Fruit fly (Drosophila melanogaster) whole organism, embryonic: ENCODE measurements around the gene CG1575.

ENCODE experiments used
- Ada2b ChIP-seq: fragments of 200-800 bp; sonication (Bioruptor generic); IDR thresholded peaks from 2 replicates; pipeline ENCODE4 v1.3.6; 2022; ENCODE audit warnings: missing biosample characterization, missing genetic modification characterization
- CG10431 ChIP-seq: fragments of 200-800 bp; sonication (Bioruptor generic); optimal IDR thresholded peaks from 3 replicates; lab custom pipeline; 2018; ENCODE audit warnings: missing biosample characterization, mild to moderate bottlenecking, missing genetic modification characterization
- CG10462 ChIP-seq: fragments of 200-800 bp; sonication (Bioruptor generic); optimal IDR thresholded peaks from 2 replicates; lab custom pipeline; 2016; ENCODE audit warnings: missing biosample characterization, missing genetic modification characterization
- CG11504 ChIP-seq: fragments of 200-800 bp; sonication (Bioruptor generic); optimal IDR thresholded peaks from 3 replicates; lab custom pipeline; 2019; ENCODE audit warnings: missing biosample characterization, mild to moderate bottlenecking, missing genetic modification characterization, moderate library complexity
- CG14667 ChIP-seq: fragments of 200-800 bp; sonication (Bioruptor generic); IDR thresholded peaks from 2 replicates; pipeline ENCODE4 v1.3.6; 2022; ENCODE audit warnings: missing biosample characterization, missing genetic modification characterization
- CG15514 ChIP-seq: fragments of 200-800 bp; sonication (Bioruptor generic); optimal IDR thresholded peaks from 3 replicates; lab custom pipeline; 2017; ENCODE audit warnings: missing biosample characterization, missing genetic modification characterization, mild to moderate bottlenecking, moderate library complexity, missing genetic modification reagents
- CG17359 ChIP-seq: fragments of 200-800 bp; sonication (Bioruptor generic); optimal IDR thresholded peaks from 3 replicates; lab custom pipeline; 2018; ENCODE audit warnings: missing biosample characterization, mild to moderate bottlenecking, missing genetic modification characterization, moderate library complexity
- CG17912 ChIP-seq: fragments of 200-800 bp; sonication (Bioruptor generic); optimal IDR thresholded peaks from 2 replicates; lab custom pipeline; 2018; ENCODE audit warnings: missing biosample characterization, mild to moderate bottlenecking, missing genetic modification characterization
- CG18011 ChIP-seq: fragments of 200-800 bp; sonication (Bioruptor generic); optimal IDR thresholded peaks from 2 replicates; lab custom pipeline; 2017; ENCODE audit warnings: missing biosample characterization, missing genetic modification characterization, mild to moderate bottlenecking, moderate library complexity, missing genotype
- CG18599 ChIP-seq: fragments of 200-800 bp; sonication (Bioruptor generic); optimal IDR thresholded peaks from 3 replicates; lab custom pipeline; 2017; ENCODE audit warnings: missing biosample characterization, missing genetic modification characterization, mild to moderate bottlenecking, moderate library complexity, missing genetic modification reagents
- CG2199 ChIP-seq: fragments of 200-800 bp; sonication (Bioruptor generic); IDR thresholded peaks from 3 replicates; pipeline ENCODE4 v1.3.6; 2022; ENCODE audit warnings: missing biosample characterization, missing genetic modification characterization
- CG2712 ChIP-seq: fragments of 200-800 bp; optimal IDR thresholded peaks from 3 replicates; lab custom pipeline; 2019; ENCODE audit warnings: missing biosample characterization, mild to moderate bottlenecking, missing genetic modification characterization, moderate library complexity
- CG31365 ChIP-seq: fragments of 200-800 bp; sonication (Bioruptor generic); optimal IDR thresholded peaks from 2 replicates; lab custom pipeline; 2018; ENCODE audit warnings: missing biosample characterization, mild to moderate bottlenecking, missing genetic modification characterization
- CG31388 ChIP-seq: fragments of 200-800 bp; sonication (Bioruptor generic); optimal IDR thresholded peaks from 2 replicates; lab custom pipeline; 2016; ENCODE audit warnings: missing biosample characterization, missing genetic modification characterization
- CG32532 ChIP-seq: fragments of 200-800 bp; sonication (Bioruptor generic); IDR thresholded peaks from 2 replicates; pipeline ENCODE4 v1.3.6; 2022; ENCODE audit warnings: missing biosample characterization, missing genetic modification characterization
- CG32772 ChIP-seq: fragments of 200-800 bp; sonication (Bioruptor generic); IDR thresholded peaks from 2 replicates; pipeline ENCODE4 v1.3.6; 2022; ENCODE audit warnings: missing biosample characterization, missing genetic modification characterization
- CG7786 ChIP-seq: fragments of 200-800 bp; sonication (Bioruptor generic); optimal IDR thresholded peaks from 2 replicates; lab custom pipeline; 2016; ENCODE audit warnings: missing biosample characterization, missing genetic modification characterization
- CG7839 ChIP-seq: fragments of 200-800 bp; sonication (Bioruptor generic); optimal IDR thresholded peaks from 3 replicates; lab custom pipeline; 2018; ENCODE audit warnings: missing biosample characterization, mild to moderate bottlenecking, missing genetic modification characterization, moderate library complexity
- CG8944 ChIP-seq: fragments of 200-800 bp; sonication (Bioruptor generic); optimal IDR thresholded peaks from 3 replicates; lab custom pipeline; 2016; ENCODE audit warnings: missing biosample characterization, missing genetic modification characterization
- CG9215 ChIP-seq: fragments of 200-800 bp; sonication (Bioruptor generic); IDR thresholded peaks from 2 replicates; pipeline ENCODE4 v1.3.6; 2022; ENCODE audit warnings: missing biosample characterization, missing genetic modification characterization
- Dad ChIP-seq: fragments of 200-800 bp; sonication (Bioruptor generic); optimal IDR thresholded peaks from 3 replicates; lab custom pipeline; 2016; ENCODE audit warnings: missing biosample characterization, missing genetic modification characterization
- E2f1 ChIP-seq: fragments of 200-800 bp; sonication (Bioruptor generic); IDR thresholded peaks from 2 replicates; pipeline ENCODE4 v1.3.6; 2022; ENCODE audit warnings: missing biosample characterization, missing genetic modification characterization
- Ets65A ChIP-seq: fragments of 200-800 bp; sonication (Bioruptor generic); peaks from one replicate; lab custom pipeline; 2016; ENCODE audit warnings: missing biosample characterization, missing genetic modification characterization
- Fer2 ChIP-seq: fragments of 200-800 bp; sonication (Bioruptor generic); optimal IDR thresholded peaks from 2 replicates; lab custom pipeline; 2018; ENCODE audit warnings: missing biosample characterization, mild to moderate bottlenecking, missing genetic modification characterization, moderate library complexity
- H2.0 ChIP-seq: fragments of 200-800 bp; sonication (Bioruptor generic); IDR thresholded peaks from 2 replicates; pipeline ENCODE4 v1.3.6; 2022; ENCODE audit warnings: missing biosample characterization, missing genetic modification characterization
- MTF-1 ChIP-seq: fragments of 200-800 bp; sonication (Bioruptor generic); optimal IDR thresholded peaks from 2 replicates; lab custom pipeline; 2018; ENCODE audit warnings: missing biosample characterization, mild to moderate bottlenecking, missing genetic modification characterization, borderline replicate concordance
- Max ChIP-seq: fragments of 200-800 bp; sonication (Bioruptor generic); optimal IDR thresholded peaks from 2 replicates; lab custom pipeline; 2016; ENCODE audit warnings: missing biosample characterization, mild to moderate bottlenecking, missing genetic modification characterization
- Meics ChIP-seq: fragments of 200-800 bp; sonication (Bioruptor generic); optimal IDR thresholded peaks from 2 replicates; lab custom pipeline; 2017; ENCODE audit warnings: missing biosample characterization, mild to moderate bottlenecking, missing genetic modification characterization
- Ptx1 ChIP-seq: fragments of 200-800 bp; sonication (Bioruptor generic); IDR thresholded peaks from 2 replicates; pipeline ENCODE4 v1.3.6; 2022; ENCODE audit warnings: missing biosample characterization, missing genetic modification characterization
- Tbp ChIP-seq: fragments of >200 bp; optimal IDR thresholded peaks from 2 replicates; lab custom pipeline; 2018; ENCODE audit warnings: missing biosample characterization, missing genetic modification characterization
- az2 ChIP-seq: fragments of 200-800 bp; sonication (Bioruptor generic); optimal IDR thresholded peaks from 3 replicates; lab custom pipeline; 2016; ENCODE audit warnings: missing biosample characterization, missing genetic modification characterization
- chn ChIP-seq: fragments of 200-800 bp; sonication (Bioruptor generic); optimal IDR thresholded peaks from 2 replicates; lab custom pipeline; 2016; ENCODE audit warnings: missing biosample characterization, missing genetic modification characterization
- ci ChIP-seq: fragments of 200-800 bp; sonication (Bioruptor generic); IDR thresholded peaks from 3 replicates; pipeline ENCODE4 v1.3.6; 2022; ENCODE audit warnings: missing biosample characterization, missing genetic modification characterization
- corto ChIP-seq: fragments of 200-800 bp; sonication (Bioruptor generic); optimal IDR thresholded peaks from 2 replicates; lab custom pipeline; 2016; ENCODE audit warnings: missing biosample characterization, mild to moderate bottlenecking, missing genetic modification characterization, moderate library complexity
- danr ChIP-seq: fragments of 200-800 bp; sonication (Bioruptor generic); IDR thresholded peaks from 2 replicates; pipeline ENCODE4 v1.3.6; 2022; ENCODE audit warnings: missing biosample characterization, missing genetic modification characterization
- dm ChIP-seq: fragments of 200-800 bp; sonication (Bioruptor generic); optimal IDR thresholded peaks from 3 replicates; lab custom pipeline; 2016; ENCODE audit warnings: missing biosample characterization, missing genetic modification characterization
- dmrt99B ChIP-seq: fragments of 200-800 bp; sonication (Bioruptor generic); optimal IDR thresholded peaks from 2 replicates; lab custom pipeline; 2018; ENCODE audit warnings: missing biosample characterization, mild to moderate bottlenecking, missing genetic modification characterization, moderate library complexity
- dpn ChIP-seq, 2 experiments: fragments of 200-800 bp; sonication (Bioruptor generic); optimal IDR thresholded peaks; 3 replicates each; lab custom pipeline; 2016; ENCODE audit warnings: missing biosample characterization in 2 of 2, missing genetic modification characterization in 2 of 2
- fd64A ChIP-seq: fragments of 200-800 bp; sonication (Bioruptor generic); optimal IDR thresholded peaks from 3 replicates; lab custom pipeline; 2018; ENCODE audit warnings: missing biosample characterization, mild to moderate bottlenecking, missing genetic modification characterization
- grn ChIP-seq: fragments of 200-800 bp; sonication (Bioruptor generic); optimal IDR thresholded peaks from 3 replicates; lab custom pipeline; 2017; ENCODE audit warnings: missing biosample characterization, missing genetic modification characterization
- luna ChIP-seq: fragments of 200-800 bp; sonication (Bioruptor generic); optimal IDR thresholded peaks from 2 replicates; lab custom pipeline; 2016; ENCODE audit warnings: missing biosample characterization, missing genetic modification characterization
- pho ChIP-seq: fragments of 200-800 bp; sonication (Bioruptor generic); optimal IDR thresholded peaks from 2 replicates; lab custom pipeline; 2016; ENCODE audit warnings: missing biosample characterization, missing genetic modification characterization
- repo ChIP-seq: fragments of 200-800 bp; sonication (Bioruptor generic); optimal IDR thresholded peaks from 2 replicates; lab custom pipeline; 2016; ENCODE audit warnings: missing biosample characterization, missing genetic modification characterization
- scrt ChIP-seq: fragments of 200-800 bp; sonication (Bioruptor generic); optimal IDR thresholded peaks from 2 replicates; lab custom pipeline; 2018; ENCODE audit warnings: missing biosample characterization, mild to moderate bottlenecking, missing genetic modification characterization, moderate library complexity
- sens-2 ChIP-seq: fragments of 200-800 bp; sonication (Bioruptor generic); IDR thresholded peaks from 2 replicates; pipeline ENCODE4 v1.3.6; 2022; ENCODE audit warnings: missing biosample characterization, missing genetic modification characterization
- seq ChIP-seq: fragments of 200-800 bp; sonication (Bioruptor generic); IDR thresholded peaks from 2 replicates; pipeline ENCODE4 v1.3.6; 2022; ENCODE audit warnings: missing biosample characterization, missing genetic modification characterization
- tup ChIP-seq: fragments of 200-800 bp; sonication (Bioruptor generic); optimal IDR thresholded peaks from 2 replicates; lab custom pipeline; 2016; ENCODE audit warnings: missing biosample characterization, mild to moderate bottlenecking, missing genetic modification characterization, moderate library complexity
- unc-4 ChIP-seq: fragments of 200-800 bp; sonication (Bioruptor generic); IDR thresholded peaks from 2 replicates; pipeline ENCODE4 v1.3.6; 2022; ENCODE audit warnings: missing biosample characterization, missing genetic modification characterization; ENCODE audit not compliant: partially characterized antibody
- zfh2 ChIP-seq: fragments of 200-800 bp; sonication (Bioruptor generic); optimal IDR thresholded peaks from 2 replicates; lab custom pipeline; 2016; ENCODE audit warnings: missing biosample characterization, missing genetic modification characterization

CG1575 gene

DNA sequence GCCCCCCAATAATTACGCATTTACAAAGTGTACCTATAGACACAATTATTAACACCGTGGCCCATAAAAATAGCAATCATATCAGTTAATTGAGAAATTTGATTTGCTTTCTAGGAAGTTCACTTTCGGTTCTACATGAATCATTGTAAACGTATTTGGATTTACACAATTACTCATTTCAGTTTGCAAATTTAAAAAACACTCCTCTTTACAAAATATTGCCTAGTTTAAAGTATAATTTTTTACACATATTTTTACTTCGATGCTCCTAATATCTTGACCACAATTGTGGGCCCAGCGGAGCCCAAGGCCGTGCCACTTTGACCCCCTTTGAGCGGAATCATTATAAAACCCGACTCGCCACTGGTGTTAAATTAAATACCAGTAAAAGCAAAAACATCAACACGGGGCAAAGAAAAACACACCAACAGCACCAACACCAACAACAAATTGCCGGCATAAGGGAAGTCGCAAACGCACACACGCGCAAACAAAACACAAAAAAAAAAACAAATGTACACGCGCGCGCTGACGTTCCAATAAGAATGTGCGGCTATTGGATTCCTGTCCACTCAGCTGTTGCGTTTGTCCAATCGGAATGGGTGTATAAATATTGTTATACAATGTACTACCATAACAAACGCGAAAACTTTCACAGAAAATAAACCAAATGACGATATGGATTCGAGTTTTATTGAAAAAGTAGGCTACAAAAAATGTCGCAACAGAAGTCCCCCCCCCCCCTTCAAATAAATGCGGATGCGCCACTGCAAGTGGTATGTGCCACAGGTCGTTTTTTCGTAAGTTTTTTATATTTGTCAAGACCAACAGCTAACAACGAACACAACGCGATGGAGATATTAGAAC is 2.1 kb upstream of the CG1575 start (continued):
- TF ChIP-seq Ada2b (GFP tag; lab: Robert Waterston, UW) (peak; percentile 52), CG32532 (GFP tag; lab: Robert Waterston, UW) (peak; percentile 70; the same call in 1 of the 2 replicates), Tbp (GFP tag; lab: Kevin White, UChicago) (no peak), CG32772 (no peak), CG31365 (tag; lab: Kevin White, UChicago) (peak; percentile 20), CG15514 (GFP tag; lab: Kevin White, UChicago) (peak; percentile 41), Fer2 (tag; lab: Kevin White, UChicago) (peak; percentile 19), tup (GFP tag; lab: Kevin White, UChicago) (no peak), dm (GFP tag; lab: Kevin White, UChicago) (no peak), grn (GFP tag; lab: Kevin White, UChicago) (no peak), E2f1 (GFP tag; lab: Robert Waterston, UW) (0 out of 2 replicates have a peak, but pooled peaks have one; percentile 38), seq (GFP tag; lab: Robert Waterston, UW) (peak; percentile 51; the same call in 1 of the 2 replicates), CG10431 (GFP tag; lab: Kevin White, UChicago) (no peak), dmrt99B (tag; lab: Kevin White, UChicago) (peak; percentile 74), CG8944 (GFP tag; lab: Kevin White, UChicago) (peak; percentile 14), CG18599 (GFP tag; lab: Kevin White, UChicago) (peak; percentile 84), unc-4 (GFP tag; lab: Robert Waterston, UW) (no peak), CG31388 (GFP tag; lab: Kevin White, UChicago) (peak; percentile 13), scrt (GFP tag; lab: Kevin White, UChicago) (peak; percentile 11), Dad (GFP tag; lab: Kevin White, UChicago) (no peak), corto (no peak), sens-2 (GFP tag; lab: Robert Waterston, UW) (no peak), ci (GFP tag; lab: Robert Waterston, UW) (peak; percentile 22; the same call in 1 of the 3 replicates), CG17912 (no peak), Ptx1 (GFP tag; lab: Robert Waterston, UW) (peak; percentile 51; the same call in 1 of the 2 replicates), CG2199 (GFP tag; lab: Robert Waterston, UW) (no peak), CG7786 (peak; percentile 65), CG10462 (GFP tag; lab: Kevin White, UChicago) (no peak), CG9215 (GFP tag; lab: Robert Waterston, UW) (peak; percentile 30; the same call in 1 of the 2 replicates), H2.0 (peak; percentile 11; the same call in 1 of the 2 replicates), CG11504 (tag; lab: Kevin White, UChicago) (peak; percentile 66), Ets65A (GFP tag; lab: Kevin White, UChicago) (peak; percentile 88), dpn (GFP tag; optimal IDR thresholded peaks at IDR 0.05; lab: Kevin White, UChicago) (peak in 1 of 2 experiments; percentile 38), luna (GFP tag; lab: Kevin White, UChicago) (peak; percentile 4), MTF-1 (no peak), CG7839 (tag; lab: Kevin White, UChicago) (peak; percentile 76), pho (GFP tag; lab: Kevin White, UChicago) (peak; percentile 74), CG2712 (tag; lab: Kevin White, UChicago) (peak; percentile 56), repo (peak; percentile 13), fd64A (GFP tag; lab: Kevin White, UChicago) (no peak), zfh2 (GFP tag; lab: Kevin White, UChicago) (peak; percentile 50), chn (GFP tag; lab: Kevin White, UChicago) (peak; percentile 37), CG17359 (tag; lab: Kevin White, UChicago) (peak; percentile 62), danr (peak; percentile 37; the same call in 1 of the 2 replicates), CG14667 (GFP tag; lab: Robert Waterston, UW) (no peak), Meics (peak; percentile 82), az2 (GFP tag; lab: Kevin White, UChicago) (peak; percentile 28), Max (GFP tag; lab: Kevin White, UChicago) (peak; percentile 16), CG18011 (GFP tag; lab: Kevin White, UChicago) (peak; percentile 0)
